Fruit fly (Drosophila melanogaster) whole organism, larva: Measurements from ENCODE around the gene CG33060.

Experiments used
- noc ChIP-seq: fragments of 200-800 bp; sonication (Bioruptor generic); optimal IDR thresholded peaks from 3 replicates; lab custom pipeline; 2019; ENCODE audit warnings: missing biosample characterization, mild to moderate bottlenecking, missing genetic modification characterization, moderate library complexity

Gene CG33060

DNA sequence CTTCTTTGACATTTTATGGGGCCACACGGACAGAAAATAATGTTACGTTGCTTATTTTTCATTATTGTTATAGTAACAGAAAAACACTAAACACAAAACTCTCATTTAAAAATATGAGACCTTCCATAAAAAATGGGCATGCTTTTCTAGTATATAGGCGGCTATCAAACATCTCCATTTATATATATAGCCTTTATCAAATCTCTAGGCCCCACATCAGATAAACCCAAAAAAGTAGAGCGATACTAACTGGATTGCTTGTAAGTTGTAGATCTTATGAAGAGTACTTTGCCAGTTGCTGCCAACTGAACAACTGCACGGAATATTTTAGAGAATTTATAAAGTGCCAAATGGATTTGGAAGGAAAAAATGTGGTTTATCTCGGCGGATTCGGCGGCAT, 38.7 kb downstream of the CG33060 start, which contains the start of gene CG18814:
Gene CG18814 (plus strand): TSS at position 301 of the 400 bp plus-strand sequence.
- no peak for TF ChIP-seq noc (tag; lab: Kevin White, UChicago)

- TF ChIP-seq noc (tag; lab: Kevin White, UChicago): no peak
These were observed 47.2 kb downstream of the CG33060 start, which contains the start of gene roq for dm6 chr3L:16377768-16378764. roq (minus strand) TSS chr3L:16378566.

DNA sequence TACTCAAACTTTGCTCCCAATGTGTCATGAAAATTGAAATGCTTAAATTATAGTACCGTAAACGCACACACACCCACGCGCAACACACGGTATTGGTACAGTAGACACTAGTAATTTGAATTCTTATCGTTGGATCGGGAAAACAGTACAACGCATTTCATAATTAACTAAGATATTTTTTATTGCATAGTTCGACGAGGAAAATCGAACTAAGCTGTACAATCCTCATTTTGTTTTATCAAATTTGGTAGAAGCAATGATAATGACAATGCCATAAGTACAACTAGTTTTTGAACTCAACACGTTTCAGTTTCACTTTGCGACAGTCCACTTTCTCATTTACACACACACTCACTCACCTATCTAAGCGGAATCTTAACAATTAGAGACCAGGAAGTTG, 49.9 kb downstream of the CG33060 start:
- peak; percentile 97 for TF ChIP-seq noc (tag; lab: Kevin White, UChicago)
